Worm (Caenorhabditis elegans) whole organism, midembryonic: Measurements from ENCODE around the gene tag-10.

Source experiments
- T22C8.4 ChIP-seq: fragments of 200-800 bp; sonication (Bioruptor generic); IDR thresholded peaks from 2 replicates; pipeline ENCODE4 v1.3.6; 2022; ENCODE audit warnings: missing genetic modification characterization, missing compliant biosample characterization
- flt-1 ChIP-seq: fragments of 200-800 bp; sonication (Bioruptor generic); IDR thresholded peaks from 2 replicates; pipeline ENCODE4 v1.3.6; 2022; ENCODE audit warnings: missing genetic modification characterization, missing compliant biosample characterization
- tab-1 ChIP-seq: fragments of 200-800 bp; sonication (Bioruptor generic); IDR thresholded peaks from 2 replicates; pipeline ENCODE4 v1.3.6; 2022; ENCODE audit warnings: missing genetic modification characterization, missing compliant biosample characterization
- ztf-23 ChIP-seq: fragments of 200-800 bp; sonication (Bioruptor generic); IDR thresholded peaks from 2 replicates; pipeline ENCODE4 v1.3.6; 2022; ENCODE audit warnings: missing genetic modification reagents, missing genetic modification characterization, missing compliant biosample characterization
- ztf-29 ChIP-seq: fragments of 200-800 bp; sonication (Bioruptor generic); IDR thresholded peaks from 2 replicates; pipeline ENCODE4 v1.3.6; 2022; ENCODE audit warnings: missing genetic modification reagents, missing genetic modification characterization, missing compliant biosample characterization

- TF ChIP-seq ztf-23 (GFP tag; lab: Robert Waterston, UW) (no peak), T22C8.4 (GFP tag; lab: Robert Waterston, UW) (no peak), tab-1 (GFP tag; lab: Robert Waterston, UW) (no peak), ztf-29 (GFP tag; lab: Robert Waterston, UW) (no peak), flt-1 (GFP tag; lab: Robert Waterston, UW) (no peak)
Observed at ce11 chrII:13637941-13638489, 5.6 kb downstream of the tag-10 start, which contains the start of gene phdh-1.
